Fruit fly (Drosophila melanogaster) whole organism, embryonic: ENCODE results near the gene PIG-Q.

Experiments
- Antp ChIP-seq: fragments of 200-800 bp; sonication (Bioruptor generic); optimal IDR thresholded peaks from 3 replicates; lab custom pipeline; 2016; ENCODE audit warnings: missing biosample characterization, missing genetic modification characterization
- CG10366 ChIP-seq: fragments of 200-800 bp; sonication (Bioruptor generic); IDR thresholded peaks from 2 replicates; pipeline ENCODE4 v1.3.6; 2022; ENCODE audit warnings: missing biosample characterization, missing genetic modification characterization
- CG11247 ChIP-seq: fragments of 200-800 bp; sonication (Bioruptor generic); IDR thresholded peaks from 2 replicates; pipeline ENCODE4 v1.3.6; 2022; ENCODE audit warnings: missing biosample characterization, missing genetic modification characterization
- CG12391 ChIP-seq: fragments of 200-800 bp; sonication (Bioruptor generic); optimal IDR thresholded peaks from 3 replicates; lab custom pipeline; 2018; ENCODE audit warnings: missing biosample characterization, mild to moderate bottlenecking, missing genetic modification characterization, moderate library complexity
- CG13287 ChIP-seq: fragments of 200-800 bp; sonication (Bioruptor generic); IDR thresholded peaks from 2 replicates; pipeline ENCODE4 v1.3.6; 2022; ENCODE audit warnings: missing biosample characterization, missing genetic modification characterization; ENCODE audit not compliant: partially characterized antibody
- CG14014 ChIP-seq: fragments of 200-800 bp; sonication (Bioruptor generic); IDR thresholded peaks from 2 replicates; pipeline ENCODE4 v1.3.6; 2022; ENCODE audit warnings: missing biosample characterization, missing genetic modification characterization
- CG17186 ChIP-seq: fragments of 200-800 bp; sonication (Bioruptor generic); optimal IDR thresholded peaks from 3 replicates; lab custom pipeline; 2017; ENCODE audit warnings: missing biosample characterization, missing genetic modification reagents, missing genetic modification characterization
- CG17328 ChIP-seq: fragments of 200-800 bp; sonication (Bioruptor generic); IDR thresholded peaks from 2 replicates; pipeline ENCODE4 v1.3.6; 2022; ENCODE audit warnings: missing biosample characterization, missing genetic modification characterization
- CG2116 ChIP-seq: fragments of 200-800 bp; sonication (Bioruptor generic); optimal IDR thresholded peaks from 3 replicates; lab custom pipeline; 2018; ENCODE audit warnings: missing biosample characterization, mild to moderate bottlenecking, missing genetic modification characterization
- CG2678 ChIP-seq: fragments of 200-800 bp; sonication (Bioruptor generic); optimal IDR thresholded peaks from 3 replicates; lab custom pipeline; 2019; ENCODE audit warnings: missing biosample characterization, mild to moderate bottlenecking, missing genetic modification characterization, moderate library complexity
- CG30020 ChIP-seq: fragments of 200-800 bp; optimal IDR thresholded peaks from 2 replicates; lab custom pipeline; 2019; ENCODE audit warnings: missing biosample characterization, mild to moderate bottlenecking, missing genetic modification characterization, moderate library complexity
- CG3847 ChIP-seq: fragments of 200-800 bp; sonication (Bioruptor generic); IDR thresholded peaks from 2 replicates; pipeline ENCODE4 v1.3.6; 2022; ENCODE audit warnings: missing biosample characterization, missing genetic modification characterization
- CG5953 ChIP-seq: fragments of 200-800 bp; sonication (Bioruptor generic); IDR thresholded peaks from 2 replicates; pipeline ENCODE4 v1.3.6; 2022; ENCODE audit warnings: missing biosample characterization, missing genetic modification characterization
- CG8924 ChIP-seq: fragments of 200-800 bp; optimal IDR thresholded peaks from 3 replicates; lab custom pipeline; 2019; ENCODE audit warnings: missing biosample characterization, mild to moderate bottlenecking, missing genetic modification characterization, moderate library complexity
- CG9797 ChIP-seq: fragments of 200-800 bp; sonication (Bioruptor generic); optimal IDR thresholded peaks from 3 replicates; lab custom pipeline; 2018; ENCODE audit warnings: missing biosample characterization, mild to moderate bottlenecking, missing genetic modification characterization
- Deaf1 ChIP-seq: fragments of 200-800 bp; optimal IDR thresholded peaks from 3 replicates; lab custom pipeline; 2019; ENCODE audit warnings: missing biosample characterization, mild to moderate bottlenecking, missing genetic modification characterization, moderate library complexity
- Dll ChIP-seq: fragments of 200-800 bp; sonication (Bioruptor generic); IDR thresholded peaks from 4 replicates; pipeline ENCODE4 v1.3.6; 2022; ENCODE audit warnings: missing biosample characterization, missing genetic modification characterization; ENCODE audit not compliant: partially characterized antibody
- Drgx ChIP-seq: fragments of 200-800 bp; sonication (Bioruptor generic); IDR thresholded peaks from 2 replicates; pipeline ENCODE4 v1.3.6; 2022; ENCODE audit warnings: missing biosample characterization, missing genetic modification characterization
- Fer1 ChIP-seq: fragments of 200-800 bp; sonication (Bioruptor generic); optimal IDR thresholded peaks from 2 replicates; lab custom pipeline; 2017; ENCODE audit warnings: missing biosample characterization, mild to moderate bottlenecking, missing genetic modification characterization
- H2.0 ChIP-seq: fragments of 200-800 bp; sonication (Bioruptor generic); IDR thresholded peaks from 2 replicates; pipeline ENCODE4 v1.3.6; 2022; ENCODE audit warnings: missing biosample characterization, missing genetic modification characterization
- HLHmδ ChIP-seq: fragments of 200-800 bp; sonication (Bioruptor generic); optimal IDR thresholded peaks from 2 replicates; lab custom pipeline; 2018; ENCODE audit warnings: missing biosample characterization, mild to moderate bottlenecking, missing genetic modification characterization, moderate library complexity
- Hmr ChIP-seq: fragments of 200-800 bp; sonication (Bioruptor generic); optimal IDR thresholded peaks from 3 replicates; lab custom pipeline; 2017; ENCODE audit warnings: mild to moderate bottlenecking, missing biosample characterization, missing genetic modification reagents, missing genetic modification characterization
- Lpt ChIP-seq: fragments of >200 bp; optimal IDR thresholded peaks from 2 replicates; lab custom pipeline; 2018; ENCODE audit warnings: missing biosample characterization, missing genetic modification characterization
- Mad ChIP-seq: fragments of 200-800 bp; sonication (Bioruptor generic); optimal IDR thresholded peaks from 2 replicates; lab custom pipeline; 2016; ENCODE audit warnings: missing biosample characterization, missing genetic modification characterization
- NC2β ChIP-seq: fragments of 200-800 bp; sonication (Bioruptor generic); optimal IDR thresholded peaks from 2 replicates; lab custom pipeline; 2016; ENCODE audit warnings: missing biosample characterization, missing genetic modification characterization
- Optix ChIP-seq: fragments of 200-800 bp; sonication (Bioruptor generic); IDR thresholded peaks from 3 replicates; pipeline ENCODE4 v1.3.6; 2022; ENCODE audit warnings: missing biosample characterization, missing genetic modification characterization
- Rfx ChIP-seq: fragments of 200-800 bp; sonication (Bioruptor generic); IDR thresholded peaks from 2 replicates; pipeline ENCODE4 v1.3.6; 2022; ENCODE audit warnings: missing biosample characterization, missing genetic modification characterization
- Sox100B ChIP-seq: fragments of 200-800 bp; sonication (Bioruptor generic); optimal IDR thresholded peaks from 3 replicates; lab custom pipeline; 2018; ENCODE audit warnings: missing biosample characterization, mild to moderate bottlenecking, missing genetic modification characterization
- Ssrp ChIP-seq: fragments of 200-800 bp; sonication (Bioruptor generic); optimal IDR thresholded peaks from 2 replicates; lab custom pipeline; 2018; ENCODE audit warnings: missing biosample characterization, mild to moderate bottlenecking, missing genetic modification characterization, moderate library complexity
- al ChIP-seq: fragments of 200-800 bp; sonication (Bioruptor generic); IDR thresholded peaks from 2 replicates; pipeline ENCODE4 v1.3.6; 2022; ENCODE audit warnings: missing biosample characterization, missing genetic modification characterization
- fd102C ChIP-seq: fragments of 200-800 bp; sonication (Bioruptor generic); optimal IDR thresholded peaks from 2 replicates; lab custom pipeline; 2018; ENCODE audit warnings: missing biosample characterization, mild to moderate bottlenecking, missing genetic modification characterization, moderate library complexity
- fd3F ChIP-seq: fragments of 200-800 bp; sonication (Bioruptor generic); optimal IDR thresholded peaks from 2 replicates; lab custom pipeline; 2018; ENCODE audit warnings: missing biosample characterization, mild to moderate bottlenecking, missing genetic modification characterization, moderate library complexity
- gro ChIP-seq: fragments of 200-800 bp; sonication (Bioruptor generic); optimal IDR thresholded peaks from 2 replicates; lab custom pipeline; 2016; ENCODE audit warnings: missing biosample characterization, missing genetic modification characterization
- gt ChIP-seq: fragments of 200-800 bp; sonication (Bioruptor generic); IDR thresholded peaks from 2 replicates; pipeline ENCODE4 v1.3.6; 2022; ENCODE audit warnings: missing biosample characterization, missing genetic modification characterization
- hbn ChIP-seq: fragments of 200-800 bp; sonication (Bioruptor generic); IDR thresholded peaks from 2 replicates; pipeline ENCODE4 v1.3.6; 2022; ENCODE audit warnings: missing biosample characterization, missing genetic modification characterization; ENCODE audit not compliant: partially characterized antibody
- ind ChIP-seq: fragments of 200-800 bp; sonication (Bioruptor generic); optimal IDR thresholded peaks from 3 replicates; lab custom pipeline; 2016; ENCODE audit warnings: missing biosample characterization, missing genetic modification characterization
- onecut ChIP-seq: fragments of 200-800 bp; sonication (Bioruptor generic); IDR thresholded peaks from 2 replicates; pipeline ENCODE4 v1.3.6; 2022; ENCODE audit warnings: missing biosample characterization, missing genetic modification characterization
- otp ChIP-seq: fragments of 200-800 bp; sonication (Bioruptor generic); IDR thresholded peaks from 3 replicates; pipeline ENCODE4, ENCODE4 v1.3.6; 2022; ENCODE audit warnings: missing biosample characterization, missing genetic modification characterization
- pfk ChIP-seq: fragments of 200-800 bp; sonication (Bioruptor generic); optimal IDR thresholded peaks from 2 replicates; lab custom pipeline; 2018; ENCODE audit warnings: missing biosample characterization, mild to moderate bottlenecking, missing genetic modification characterization, moderate library complexity
- pzg ChIP-seq: fragments of 200-800 bp; sonication (Bioruptor generic); optimal IDR thresholded peaks from 3 replicates; lab custom pipeline; 2018; ENCODE audit warnings: missing biosample characterization, mild to moderate bottlenecking, missing genetic modification characterization, moderate library complexity
- sens-2 ChIP-seq: fragments of 200-800 bp; sonication (Bioruptor generic); IDR thresholded peaks from 2 replicates; pipeline ENCODE4 v1.3.6; 2022; ENCODE audit warnings: missing biosample characterization, missing genetic modification characterization
- sob ChIP-seq: fragments of 200-800 bp; sonication (Bioruptor generic); IDR thresholded peaks from 2 replicates; pipeline ENCODE4 v1.3.6; 2022; ENCODE audit warnings: missing biosample characterization, missing genetic modification characterization
- sr ChIP-seq: fragments of 200-800 bp; sonication (Bioruptor generic); IDR thresholded peaks from 3 replicates; pipeline ENCODE4 v1.3.6; 2022; ENCODE audit warnings: missing biosample characterization, missing genetic modification characterization
- tgo ChIP-seq: fragments of 200-800 bp; sonication (Bioruptor generic); IDR thresholded peaks from 3 replicates; pipeline ENCODE4 v1.3.6; 2022; ENCODE audit warnings: missing biosample characterization, missing genetic modification characterization
- tin ChIP-seq: fragments of 200-800 bp; sonication (Bioruptor generic); optimal IDR thresholded peaks from 3 replicates; lab custom pipeline; 2016; ENCODE audit warnings: missing biosample characterization, missing genetic modification characterization
- twi ChIP-seq: fragments of 200-800 bp; optimal IDR thresholded peaks from 2 replicates; lab custom pipeline; 2019; ENCODE audit warnings: missing biosample characterization, mild to moderate bottlenecking, missing genetic modification characterization, moderate library complexity
- vvl ChIP-seq: fragments of 200-800 bp; sonication (Bioruptor generic); IDR thresholded peaks from 2 replicates; pipeline ENCODE4 v1.3.6; 2022; ENCODE audit warnings: missing biosample characterization, missing genetic modification characterization
- wek ChIP-seq: fragments of 200-800 bp; sonication (Bioruptor generic); optimal IDR thresholded peaks from 3 replicates; lab custom pipeline; 2018; ENCODE audit warnings: missing biosample characterization, mild to moderate bottlenecking, missing genetic modification characterization, moderate library complexity
- yki ChIP-seq: fragments of >200 bp; optimal IDR thresholded peaks from 3 replicates; lab custom pipeline; 2018

The PIG-Q gene

dm6 chrX:16320197-16320921 is 38.6 kb upstream of the PIG-Q start, which contains the start of gene Cyp1 (continued):
- TF ChIP-seq fd102C (GFP tag; lab: Kevin White, UChicago) (no peak), Mad (GFP tag; lab: Kevin White, UChicago) (no peak), sens-2 (GFP tag; lab: Robert Waterston, UW) (0 out of 2 replicates have a peak, but pooled peaks have one; percentile 19), Sox100B (GFP tag; lab: Kevin White, UChicago) (peak; percentile 32), CG5953 (GFP tag; lab: Robert Waterston, UW) (peak; percentile 46), otp (GFP tag; lab: Robert Waterston, UW) (0 out of 3 replicates have a peak, but pooled peaks have one; percentile 29), CG9797 (GFP tag; lab: Kevin White, UChicago) (peak; percentile 41), onecut (peak; percentile 48; the same call in 1 of the 2 replicates), CG12391 (tag; lab: Kevin White, UChicago) (peak; percentile 19), CG11247 (GFP tag; lab: Robert Waterston, UW) (peak; percentile 51), CG3847 (GFP tag; lab: Robert Waterston, UW) (peak; percentile 58; the same call in 1 of the 2 replicates), Drgx (GFP tag; lab: Robert Waterston, UW) (peak; percentile 25; the same call in 1 of the 2 replicates), wek (peak; percentile 48), Hmr (GFP tag; lab: Kevin White, UChicago) (peak; percentile 56), Rfx (GFP tag; lab: Robert Waterston, UW) (peak; percentile 74), Antp (GFP tag; lab: Kevin White, UChicago) (peak; percentile 12), Fer1 (peak; percentile 39), al (GFP tag; lab: Robert Waterston, UW) (0 out of 2 replicates have a peak, but pooled peaks have one; percentile 26), Ssrp (tag; lab: Kevin White, UChicago) (no peak), sr (0 out of 3 replicates have a peak, but pooled peaks have one; percentile 35), fd3F (GFP tag; lab: Kevin White, UChicago) (peak; percentile 9), Dll (peak; percentile 65; the same call in 3 of the 4 replicates), ind (GFP tag; lab: Kevin White, UChicago) (peak; percentile 11), CG8924 (tag; lab: Kevin White, UChicago) (peak; percentile 10), twi (tag; lab: Kevin White, UChicago) (no peak), CG30020 (tag; lab: Kevin White, UChicago) (peak; percentile 94), Lpt (GFP tag; lab: Kevin White, UChicago) (no peak), CG2678 (tag; lab: Kevin White, UChicago) (no peak), NC2β (peak; percentile 10), Deaf1 (peak; percentile 63), CG10366 (GFP tag; lab: Robert Waterston, UW) (peak; percentile 37), pfk (peak; percentile 98), CG13287 (GFP tag; lab: Robert Waterston, UW) (peak; percentile 77), tin (peak; percentile 3), CG2116 (peak; percentile 98), pzg (GFP tag; lab: Kevin White, UChicago) (peak; percentile 80), tgo (GFP tag; lab: Robert Waterston, UW) (peak; percentile 52; the same call in 2 of the 3 replicates), sob (GFP tag; lab: Robert Waterston, UW) (peak; percentile 69; the same call in 1 of the 2 replicates), CG17328 (GFP tag; lab: Robert Waterston, UW) (no peak), gro (no peak), yki (lab: Kevin White, UChicago) (no peak), CG17186 (GFP tag; lab: Kevin White, UChicago) (peak; percentile 90), vvl (GFP tag; lab: Robert Waterston, UW) (peak; percentile 55), Optix (GFP tag; lab: Robert Waterston, UW) (peak; percentile 25; the same call in 1 of the 3 replicates), H2.0 (GFP tag; lab: Robert Waterston, UW) (peak; percentile 36; the same call in 1 of the 2 replicates), hbn (GFP tag; lab: Robert Waterston, UW) (peak; percentile 66), HLHmδ (peak; percentile 31), gt (GFP tag; lab: Robert Waterston, UW) (peak; percentile 59), CG14014 (GFP tag; lab: Robert Waterston, UW) (0 out of 2 replicates have a peak, but pooled peaks have one; percentile 22)
